Fruit fly (Drosophila melanogaster) whole organism, embryonic: Measurements from ENCODE around the gene CG5886.

ENCODE experiments used
- ATbp ChIP-seq: fragments of 200-800 bp; sonication (Bioruptor generic); optimal IDR thresholded peaks from 2 replicates; lab custom pipeline; 2017; ENCODE audit warnings: missing biosample characterization, mild to moderate bottlenecking, missing genetic modification characterization, missing genetic modification reagents
- Ada2b ChIP-seq: fragments of 200-800 bp; sonication (Bioruptor generic); IDR thresholded peaks from 2 replicates; pipeline ENCODE4 v1.3.6; 2022; ENCODE audit warnings: missing biosample characterization, missing genetic modification characterization
- CG1024 ChIP-seq: fragments of 200-800 bp; sonication (Bioruptor generic); IDR thresholded peaks from 2 replicates; pipeline ENCODE4 v1.3.6; 2022; ENCODE audit warnings: missing biosample characterization, missing genetic modification characterization
- CG10267 ChIP-seq: fragments of 200-800 bp; sonication (Bioruptor generic); optimal IDR thresholded peaks from 2 replicates; lab custom pipeline; 2018; ENCODE audit warnings: missing biosample characterization, mild to moderate bottlenecking, missing genetic modification characterization, moderate library complexity
- CG10274 ChIP-seq: fragments of 200-800 bp; sonication (Bioruptor generic); optimal IDR thresholded peaks from 3 replicates; lab custom pipeline; 2017; ENCODE audit warnings: missing biosample characterization, mild to moderate bottlenecking, missing genetic modification characterization
- CG10654 ChIP-seq: fragments of 200-800 bp; sonication (Bioruptor generic); optimal IDR thresholded peaks from 2 replicates; lab custom pipeline; 2016; ENCODE audit warnings: missing biosample characterization, missing genetic modification characterization
- CG11695 ChIP-seq: fragments of 200-800 bp; sonication (Bioruptor generic); IDR thresholded peaks from 3 replicates; pipeline ENCODE4 v1.3.6; 2022; ENCODE audit warnings: missing biosample characterization, missing genetic modification characterization
- CG12769 ChIP-seq: fragments of 200-800 bp; sonication (Bioruptor generic); optimal IDR thresholded peaks from 2 replicates; lab custom pipeline; 2019; ENCODE audit warnings: missing biosample characterization, mild to moderate bottlenecking, missing genetic modification characterization, moderate library complexity
- CG13624 ChIP-seq: fragments of 200-800 bp; sonication (Bioruptor generic); optimal IDR thresholded peaks from 2 replicates; lab custom pipeline; 2016; ENCODE audit warnings: missing biosample characterization, missing genetic modification characterization
- CG15514 ChIP-seq: fragments of 200-800 bp; sonication (Bioruptor generic); optimal IDR thresholded peaks from 3 replicates; lab custom pipeline; 2017; ENCODE audit warnings: missing biosample characterization, missing genetic modification characterization, mild to moderate bottlenecking, moderate library complexity, missing genetic modification reagents
- CG16863 ChIP-seq: fragments of 200-800 bp; sonication (Bioruptor generic); optimal IDR thresholded peaks from 3 replicates; lab custom pipeline; 2016; ENCODE audit warnings: missing biosample characterization, missing genetic modification characterization
- CG17359 ChIP-seq: fragments of 200-800 bp; sonication (Bioruptor generic); optimal IDR thresholded peaks from 3 replicates; lab custom pipeline; 2018; ENCODE audit warnings: missing biosample characterization, mild to moderate bottlenecking, missing genetic modification characterization, moderate library complexity
- CG31388 ChIP-seq: fragments of 200-800 bp; sonication (Bioruptor generic); optimal IDR thresholded peaks from 2 replicates; lab custom pipeline; 2016; ENCODE audit warnings: missing biosample characterization, missing genetic modification characterization
- CG3281 ChIP-seq: fragments of 200-800 bp; sonication (Bioruptor generic); optimal IDR thresholded peaks from 3 replicates; lab custom pipeline; 2017; ENCODE audit warnings: missing biosample characterization, mild to moderate bottlenecking, missing genetic modification characterization
- CG5180 ChIP-seq: fragments of 200-800 bp; sonication (Bioruptor generic); optimal IDR thresholded peaks from 3 replicates; lab custom pipeline; 2017; ENCODE audit warnings: missing biosample characterization, missing genetic modification characterization, mild to moderate bottlenecking, moderate library complexity, missing genetic modification reagents
- CG6654 ChIP-seq: fragments of 200-800 bp; sonication (Bioruptor generic); optimal IDR thresholded peaks from 2 replicates; lab custom pipeline; 2017; ENCODE audit warnings: missing biosample characterization, mild to moderate bottlenecking, missing genetic modification characterization
- CG6683 ChIP-seq: fragments of 200-800 bp; sonication (Bioruptor generic); optimal IDR thresholded peaks from 2 replicates; lab custom pipeline; 2017; ENCODE audit warnings: missing biosample characterization, mild to moderate bottlenecking, missing genetic modification characterization, missing genetic modification reagents
- CG6689 ChIP-seq: fragments of 200-800 bp; sonication (Bioruptor generic); IDR thresholded peaks from 2 replicates; pipeline ENCODE4 v1.3.6; 2022; ENCODE audit warnings: missing biosample characterization, missing genetic modification characterization
- CG7839 ChIP-seq: fragments of 200-800 bp; sonication (Bioruptor generic); optimal IDR thresholded peaks from 3 replicates; lab custom pipeline; 2018; ENCODE audit warnings: missing biosample characterization, mild to moderate bottlenecking, missing genetic modification characterization, moderate library complexity
- Hr3 ChIP-seq: fragments of 200-800 bp; sonication (Bioruptor generic); optimal IDR thresholded peaks from 3 replicates; lab custom pipeline; 2016; ENCODE audit warnings: missing biosample characterization, missing genetic modification characterization
- Hr51 ChIP-seq, 2 experiments: fragments of 200-800 bp; sonication (Bioruptor generic); optimal IDR thresholded peaks; 2 replicates in 1 of 2; 3 replicates in 1 of 2; lab custom pipeline; 2016 to 2018; ENCODE audit warnings: missing biosample characterization in 2 of 2, missing genetic modification characterization in 2 of 2, mild to moderate bottlenecking in 1 of 2, moderate library complexity in 1 of 2
- Jarid2 ChIP-seq: fragments of 200-800 bp; sonication (Bioruptor generic); optimal IDR thresholded peaks from 3 replicates; lab custom pipeline; 2017; ENCODE audit warnings: mild to moderate bottlenecking, missing biosample characterization, missing genetic modification reagents, missing genetic modification characterization
- Kr ChIP-seq: fragments of 200-800 bp; sonication (Bioruptor generic); optimal IDR thresholded peaks from 2 replicates; lab custom pipeline; 2017; ENCODE audit warnings: missing biosample characterization, mild to moderate bottlenecking, missing genetic modification characterization
- Nf-YC ChIP-seq: fragments of 200-800 bp; optimal IDR thresholded peaks from 3 replicates; lab custom pipeline; 2019; ENCODE audit warnings: missing biosample characterization, mild to moderate bottlenecking, missing genetic modification characterization, moderate library complexity
- Sox102F ChIP-seq: fragments of 200-800 bp; sonication (Bioruptor generic); optimal IDR thresholded peaks from 2 replicates; lab custom pipeline; 2018; ENCODE audit warnings: missing biosample characterization, mild to moderate bottlenecking, missing genetic modification characterization, moderate library complexity
- Xrp1 ChIP-seq: fragments of 200-800 bp; sonication (Bioruptor generic); IDR thresholded peaks from 2 replicates; pipeline ENCODE4 v1.3.6; 2022; ENCODE audit warnings: missing biosample characterization, missing genetic modification characterization
- bcd ChIP-seq: fragments of 200-800 bp; sonication (Bioruptor generic); optimal IDR thresholded peaks from 2 replicates; lab custom pipeline; 2017; ENCODE audit warnings: missing biosample characterization, mild to moderate bottlenecking, missing genetic modification characterization
- cato ChIP-seq: fragments of 200-800 bp; sonication (Bioruptor generic); optimal IDR thresholded peaks from 2 replicates; lab custom pipeline; 2016; ENCODE audit warnings: missing biosample characterization, missing genetic modification characterization, borderline replicate concordance
- cwo ChIP-seq: fragments of 200-800 bp; sonication (Bioruptor generic); optimal IDR thresholded peaks from 3 replicates; lab custom pipeline; 2017; ENCODE audit warnings: missing biosample characterization, missing genetic modification characterization, mild to moderate bottlenecking, moderate library complexity, missing genetic modification reagents
- dysf ChIP-seq: fragments of 200-800 bp; sonication (Bioruptor generic); IDR thresholded peaks from 3 replicates; pipeline ENCODE4 v1.3.6; 2022; ENCODE audit warnings: missing biosample characterization, missing genetic modification characterization
- esg ChIP-seq: fragments of 200-800 bp; sonication (Bioruptor generic); conservative IDR thresholded peaks from 2 replicates; pipeline ENCODE4 v1.3.6; 2022; ENCODE audit warnings: missing biosample characterization, missing genetic modification characterization
- ewg ChIP-seq: fragments of 200-800 bp; sonication (Bioruptor generic); optimal IDR thresholded peaks from 3 replicates; lab custom pipeline; 2017; ENCODE audit warnings: mild to moderate bottlenecking, missing biosample characterization, missing genetic modification reagents, missing genetic modification characterization
- gem ChIP-seq: fragments of 200-800 bp; sonication (Bioruptor generic); optimal IDR thresholded peaks from 2 replicates; lab custom pipeline; 2019; ENCODE audit warnings: missing biosample characterization, mild to moderate bottlenecking, missing genetic modification characterization, moderate library complexity
- grn ChIP-seq: fragments of 200-800 bp; sonication (Bioruptor generic); optimal IDR thresholded peaks from 3 replicates; lab custom pipeline; 2017; ENCODE audit warnings: missing biosample characterization, missing genetic modification characterization
- gsb-n ChIP-seq: fragments of 200-800 bp; sonication (Bioruptor generic); optimal IDR thresholded peaks from 3 replicates; lab custom pipeline; 2018; ENCODE audit warnings: missing biosample characterization, mild to moderate bottlenecking, missing genetic modification characterization
- ind ChIP-seq: fragments of 200-800 bp; sonication (Bioruptor generic); optimal IDR thresholded peaks from 3 replicates; lab custom pipeline; 2016; ENCODE audit warnings: missing biosample characterization, missing genetic modification characterization
- insv ChIP-seq, 2 experiments: fragments of 200-800 bp; sonication (Bioruptor generic); optimal IDR thresholded peaks; 3 replicates each; lab custom pipeline; 2016 to 2018; ENCODE audit warnings: missing biosample characterization in 2 of 2, missing genetic modification characterization in 2 of 2
- jing ChIP-seq: fragments of 200-800 bp; sonication (Bioruptor generic); optimal IDR thresholded peaks from 2 replicates; lab custom pipeline; 2018; ENCODE audit warnings: missing biosample characterization, mild to moderate bottlenecking, missing genetic modification characterization
- lola ChIP-seq, 3 experiments: fragments of >200 bp in 2 of 3; fragments of 200-800 bp in 1 of 3; sonication (Bioruptor generic) in 1 of 3; optimal IDR thresholded peaks; 2 replicates each; lab custom pipeline; 2017 to 2019; ENCODE audit warnings: missing biosample characterization in 3 of 3, missing genetic modification characterization in 3 of 3, mild to moderate bottlenecking in 1 of 3, moderate library complexity in 1 of 3
- maf-S ChIP-seq: fragments of 200-800 bp; sonication (Bioruptor generic); optimal IDR thresholded peaks from 2 replicates; lab custom pipeline; 2016; ENCODE audit warnings: missing biosample characterization, missing genetic modification characterization
- odd ChIP-seq: fragments of 200-800 bp; sonication (Bioruptor generic); optimal IDR thresholded peaks from 2 replicates; lab custom pipeline; 2017; ENCODE audit warnings: missing biosample characterization, mild to moderate bottlenecking, missing genetic modification characterization
- pnt ChIP-seq: fragments of 200-800 bp; sonication (Bioruptor generic); optimal IDR thresholded peaks from 3 replicates; lab custom pipeline; 2016; ENCODE audit warnings: missing biosample characterization, missing genetic modification characterization
- rib ChIP-seq: fragments of 200-800 bp; sonication (Bioruptor generic); IDR thresholded peaks from 2 replicates; pipeline ENCODE4 v1.3.6; 2022; ENCODE audit warnings: missing biosample characterization, missing genetic modification characterization
- sc ChIP-seq, 3 experiments: fragments of >200 bp in 2 of 3; fragments of 200-800 bp in 1 of 3; sonication (Bioruptor generic) in 1 of 3; optimal IDR thresholded peaks; 2 replicates in 2 of 3; 3 replicates in 1 of 3; lab custom pipeline; 2017; ENCODE audit warnings: mild to moderate bottlenecking in 1 of 3, missing biosample characterization in 1 of 3, missing genetic modification characterization in 1 of 3, missing genetic modification reagents in 1 of 3
- sisA ChIP-seq: fragments of 200-800 bp; sonication (Bioruptor generic); IDR thresholded peaks from 2 replicates; pipeline ENCODE4 v1.3.6; 2022; ENCODE audit warnings: missing biosample characterization, missing genetic modification characterization
- tap ChIP-seq: fragments of 200-800 bp; optimal IDR thresholded peaks from 3 replicates; lab custom pipeline; 2019; ENCODE audit warnings: missing biosample characterization, mild to moderate bottlenecking, missing genetic modification characterization, moderate library complexity
- zen ChIP-seq: fragments of 200-800 bp; sonication (Bioruptor generic); optimal IDR thresholded peaks from 3 replicates; lab custom pipeline; 2018; ENCODE audit warnings: missing biosample characterization, mild to moderate bottlenecking, missing genetic modification characterization, moderate library complexity

The CG5886 gene

dm6 chr3R:25880198-25880970, 29.0 kb downstream of the CG5886 start (continued):
- TF ChIP-seq jing (GFP tag; lab: Kevin White, UChicago): no peak
- TF ChIP-seq CG6654: peak; percentile 25
- peak; percentile 3 for TF ChIP-seq CG6683 (GFP tag; lab: Kevin White, UChicago)
- peak; percentile 1 for TF ChIP-seq Nf-YC (tag; lab: Kevin White, UChicago)
- TF ChIP-seq pnt (GFP tag; lab: Kevin White, UChicago): peak; percentile 1
- TF ChIP-seq sc (optimal IDR thresholded peaks at IDR 0.05; lab: Kevin White, UChicago): no peak
- TF ChIP-seq sc (GFP tag; optimal IDR thresholded peaks at IDR 0.05; lab: Kevin White, UChicago): peak; percentile 45
- peak; percentile 67 for TF ChIP-seq Xrp1 (GFP tag; lab: Robert Waterston, UW)
- peak; percentile 49; the same call in 1 of the 3 replicates for TF ChIP-seq dysf (GFP tag; lab: Robert Waterston, UW)
- TF ChIP-seq CG10267 (tag; lab: Kevin White, UChicago): peak; percentile 57
- TF ChIP-seq Sox102F (GFP tag; lab: Kevin White, UChicago): peak; percentile 64
- TF ChIP-seq CG15514 (GFP tag; lab: Kevin White, UChicago): peak; percentile 10
- no peak for TF ChIP-seq CG13624 (GFP tag; lab: Kevin White, UChicago)
- peak; percentile 15 for TF ChIP-seq Jarid2 (GFP tag; lab: Kevin White, UChicago)
- TF ChIP-seq insv (GFP tag; optimal IDR thresholded peaks at IDR 0.05; lab: Kevin White, UChicago): no peak
- TF ChIP-seq CG6689: peak; percentile 59
- no peak for TF ChIP-seq grn (GFP tag; lab: Kevin White, UChicago)
- TF ChIP-seq CG5180 (GFP tag; lab: Kevin White, UChicago): peak; percentile 1
- peak in 1 of 2 experiments; percentile 64 for TF ChIP-seq Hr51 (GFP tag; optimal IDR thresholded peaks at IDR 0.05; lab: Kevin White, UChicago)
- peak; percentile 59 for TF ChIP-seq CG7839
- 0 out of 2 replicates have a peak, but pooled peaks have one; percentile 20 for TF ChIP-seq esg (GFP tag; lab: Robert Waterston, UW)
- TF ChIP-seq ewg (GFP tag; lab: Kevin White, UChicago): no peak
- peak; percentile 52 for TF ChIP-seq ind (GFP tag; lab: Kevin White, UChicago)
- no peak for TF ChIP-seq zen (tag; lab: Kevin White, UChicago)
- peak; percentile 54 for TF ChIP-seq gsb-n (tag; lab: Kevin White, UChicago)
- TF ChIP-seq CG17359 (tag; lab: Kevin White, UChicago): peak; percentile 62
- peak; percentile 58 for TF ChIP-seq cwo (GFP tag; lab: Kevin White, UChicago)
- peak; percentile 57 for TF ChIP-seq CG3281 (GFP tag; lab: Kevin White, UChicago)
- no peak for TF ChIP-seq maf-S
- TF ChIP-seq CG1024 (GFP tag; lab: Robert Waterston, UW): no peak
- no peak for TF ChIP-seq Kr (GFP tag; lab: Kevin White, UChicago)
- peak; percentile 81 for TF ChIP-seq gem
- no peak for TF ChIP-seq CG31388 (GFP tag; lab: Kevin White, UChicago)
- peak; percentile 30; the same call in 1 of the 2 replicates for TF ChIP-seq sisA
- peak; percentile 51; the same call in 1 of the 2 replicates for TF ChIP-seq rib (GFP tag; lab: Robert Waterston, UW)
- peak in 1 of 3 experiments; percentile 74 for TF ChIP-seq lola (GFP tag; optimal IDR thresholded peaks at IDR 0.05; lab: Kevin White, UChicago)
- no peak for TF ChIP-seq CG10274 (GFP tag; lab: Kevin White, UChicago)
- TF ChIP-seq CG11695 (GFP tag; lab: Robert Waterston, UW): 0 out of 3 replicates have a peak, but pooled peaks have one; percentile 41
- peak; percentile 14 for TF ChIP-seq CG16863 (GFP tag; lab: Kevin White, UChicago)
- TF ChIP-seq bcd: peak; percentile 37
- TF ChIP-seq cato: peak; percentile 30
- peak; percentile 26 for TF ChIP-seq odd
- peak; percentile 21 for TF ChIP-seq ATbp (GFP tag; lab: Kevin White, UChicago)
- peak; percentile 45 for TF ChIP-seq tap
- peak; percentile 68 for TF ChIP-seq Hr3 (GFP tag; lab: Kevin White, UChicago)
- TF ChIP-seq Ada2b (GFP tag; lab: Robert Waterston, UW): 0 out of 2 replicates have a peak, but pooled peaks have one; percentile 13
- peak; percentile 48 for TF ChIP-seq CG12769 (tag; lab: Kevin White, UChicago)
- TF ChIP-seq CG10654 (GFP tag; lab: Kevin White, UChicago): peak; percentile 31
